Fruit fly (Drosophila melanogaster) Kc167 (cell line): ENCODE measurements around the gene Rubicon.

Experiments
- Myc ChIP-seq: fragments of >200 bp; optimal IDR thresholded peaks from 2 replicates; lab custom pipeline; 2017; ENCODE audit warnings: missing external identifiers
- Sin3A ChIP-seq: fragments of >200 bp; optimal IDR thresholded peaks from 2 replicates; lab custom pipeline; 2018; ENCODE audit warnings: missing external identifiers
- h ChIP-seq: fragments of >200 bp; optimal IDR thresholded peaks from 3 replicates; lab custom pipeline; 2018; ENCODE audit warnings: missing external identifiers
- insv ChIP-seq: fragments of >200 bp; optimal IDR thresholded peaks from 3 replicates; lab custom pipeline; 2018; ENCODE audit warnings: missing external identifiers
- psq ChIP-seq: fragments of >200 bp; optimal IDR thresholded peaks from 2 replicates; lab custom pipeline; 2017; ENCODE audit warnings: missing external identifiers
- ttk ChIP-seq: sonication (Bioruptor generic); optimal IDR thresholded peaks from 2 replicates; lab custom pipeline; 2017; ENCODE audit warnings: missing external identifiers

DNA sequence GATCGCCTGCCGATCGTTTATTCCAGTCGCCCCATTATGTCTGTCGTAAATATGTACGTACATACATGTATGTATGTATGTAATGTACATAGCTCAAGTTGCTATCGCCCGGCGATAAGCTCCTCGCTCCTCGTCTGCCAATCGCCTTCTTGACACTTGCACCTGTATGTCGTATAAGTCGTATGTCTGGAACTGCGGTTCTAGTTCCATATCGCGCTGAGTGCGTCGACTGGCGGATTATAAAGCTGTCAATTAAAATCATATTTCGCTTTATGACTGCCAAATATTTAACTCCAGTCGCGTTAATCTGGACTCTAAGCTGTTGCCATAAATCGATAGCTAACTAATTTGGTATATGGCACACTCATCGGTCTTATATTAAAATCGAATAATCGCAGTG is 8.5 kb downstream of the Rubicon start:
- TF ChIP-seq insv (no peak), Myc (lab: Kevin White, UChicago) (no peak), Sin3A (lab: Kevin White, UChicago) (no peak), psq (lab: Kevin White, UChicago) (no peak), h (lab: Kevin White, UChicago) (no peak), ttk (no peak)
